Worm (Caenorhabditis elegans): Measurements from ENCODE around the gene strd-1.

- TF ChIP-seq ZK546.5 (tag; optimal IDR thresholded peaks at IDR 0.05) (no peak), ztf-7 (tag; optimal IDR thresholded peaks at IDR 0.05) (no peak), arid-1 (GFP tag; conservative IDR thresholded peaks at IDR 0.05) (no peak), F26F4.8 (GFP tag; conservative IDR thresholded peaks at IDR 0.05) (no peak), skn-1 (tag; optimal IDR thresholded peaks at IDR 0.05) (no peak), zip-2 (tag; optimal IDR thresholded peaks at IDR 0.05) (no peak), egl-27 (tag; optimal IDR thresholded peaks at IDR 0.05) (no peak)
Measured at ce11 chrIII:10923539-10923938, 23.7 kb upstream of the strd-1 start.

Data from whole organism, L4 larva.